Fruit fly (Drosophila melanogaster): ENCODE data around the gene B52.
A peak's percentile ranks its signal among the peaks of the same experiment; 100 is the strongest.

B52 gene

dm6 chr3R:13710645-13711044, 49.5 kb downstream of the B52 start (continued):
- TF ChIP-seq ERR (GFP tag; optimal IDR thresholded peaks at IDR 0.05) (peak; percentile 12), lbe (GFP tag; optimal IDR thresholded peaks at IDR 0.05) (no peak), Opbp (GFP tag; IDR thresholded peaks at IDR 0.05; ENCODE audit: partially characterized antibody) (0 out of 3 replicates have a peak, but pooled peaks have one; percentile 32), Trl (optimal IDR thresholded peaks at IDR 0.05) (no peak), Trl (GFP tag; optimal IDR thresholded peaks at IDR 0.05) (no peak), CG13123 (GFP tag; optimal IDR thresholded peaks at IDR 0.05) (no peak), CG18262 (tag; optimal IDR thresholded peaks at IDR 0.05) (no peak), pnt (GFP tag; optimal IDR thresholded peaks at IDR 0.05) (no peak), kni (GFP tag; optimal IDR thresholded peaks at IDR 0.05) (no peak), Hmx (GFP tag; optimal IDR thresholded peaks at IDR 0.05) (no peak), CG7271 (tag; optimal IDR thresholded peaks at IDR 0.05) (no peak), sr (GFP tag; IDR thresholded peaks at IDR 0.05) (no peak), CG3726 (GFP tag; IDR thresholded peaks at IDR 0.05) (no peak), bbx (GFP tag; IDR thresholded peaks at IDR 0.05; ENCODE audit: partially characterized antibody) (peak; percentile 56), abd-A (tag; optimal IDR thresholded peaks at IDR 0.05) (no peak), Doc2 (GFP tag; IDR thresholded peaks at IDR 0.05) (no peak), CG8359 (GFP tag; optimal IDR thresholded peaks at IDR 0.05; ENCODE audit: borderline replicate concordance) (no peak), Dll (GFP tag; IDR thresholded peaks at IDR 0.05; ENCODE audit: partially characterized antibody) (no peak), CG8281 (tag; optimal IDR thresholded peaks at IDR 0.05) (no peak), CrebB (tag; optimal IDR thresholded peaks at IDR 0.05) (no peak), CG13287 (GFP tag; IDR thresholded peaks at IDR 0.05; ENCODE audit: partially characterized antibody) (peak; percentile 53), ato (GFP tag; IDR thresholded peaks at IDR 0.05; ENCODE audit: partially characterized antibody) (no peak), Hr39 (optimal IDR thresholded peaks at IDR 0.05) (no peak), crp (GFP tag; optimal IDR thresholded peaks at IDR 0.05) (peak; percentile 91 to 97), Lpt (GFP tag; optimal IDR thresholded peaks at IDR 0.05) (no peak), dysf (GFP tag; IDR thresholded peaks at IDR 0.05) (peak; percentile 6; the same call in 1 of the 3 replicates), BEAF-32 (GFP tag; optimal IDR thresholded peaks at IDR 0.05) (peak; percentile 5), CG11398 (GFP tag; optimal IDR thresholded peaks at IDR 0.05) (no peak), disco-r (GFP tag; optimal IDR thresholded peaks at IDR 0.05) (no peak), usp (GFP tag; optimal IDR thresholded peaks at IDR 0.05) (no peak), al (GFP tag; IDR thresholded peaks at IDR 0.05) (0 out of 2 replicates have a peak, but pooled peaks have one; percentile 7), salm (tag; optimal IDR thresholded peaks at IDR 0.05) (no peak), wdn (GFP tag; IDR thresholded peaks at IDR 0.05) (no peak), CG9215 (GFP tag; IDR thresholded peaks at IDR 0.05) (no peak), schlank (tag; optimal IDR thresholded peaks at IDR 0.05) (no peak), trh (GFP tag; optimal IDR thresholded peaks at IDR 0.05) (no peak), nmo (GFP tag; optimal IDR thresholded peaks at IDR 0.05) (no peak), esg (GFP tag; conservative IDR thresholded peaks at IDR 0.05) (no peak), peb (GFP tag; IDR thresholded peaks at IDR 0.05) (no peak), CG7372 (GFP tag; IDR thresholded peaks at IDR 0.05) (no peak), sc (optimal IDR thresholded peaks at IDR 0.05) (no peak), sc (GFP tag; optimal IDR thresholded peaks at IDR 0.05) (no peak), Tbp (GFP tag; optimal IDR thresholded peaks at IDR 0.05) (no peak), CG13894 (tag; optimal IDR thresholded peaks at IDR 0.05) (no peak), scrt (GFP tag; optimal IDR thresholded peaks at IDR 0.05) (no peak), CG15073 (GFP tag; optimal IDR thresholded peaks at IDR 0.05) (no peak), NFAT (GFP tag; IDR thresholded peaks at IDR 0.05) (no peak), Stat92E (GFP tag; optimal IDR thresholded peaks at IDR 0.05) (no peak), slbo (GFP tag; IDR thresholded peaks at IDR 0.05) (peak; percentile 30; the same call in 1 of the 2 replicates), CG31441 (GFP tag; IDR thresholded peaks at IDR 0.05) (no peak), CG7556 (GFP tag; optimal IDR thresholded peaks at IDR 0.05) (no peak), her (GFP tag; optimal IDR thresholded peaks at IDR 0.05) (no peak)
